Worm (Caenorhabditis elegans): ENCODE measurements around the gene hil-7.

ce11 chrIV:6602376-6602775, 43.7 kb upstream of the hil-7 start, which contains the start of gene F15B10.3:
- TF ChIP-seq ztf-11 (tag; optimal IDR thresholded peaks at IDR 0.05) (no peak), nhr-28 (tag; optimal IDR thresholded peaks at IDR 0.05) (no peak), sptf-1 (tag; optimal IDR thresholded peaks at IDR 0.05) (no peak), flh-1 (GFP tag; optimal IDR thresholded peaks at IDR 0.05) (no peak), blmp-1 (tag; optimal IDR thresholded peaks at IDR 0.05) (no peak), nhr-12 (tag; optimal IDR thresholded peaks at IDR 0.05) (no peak), snpc-4 (tag; optimal IDR thresholded peaks at IDR 0.05) (no peak), unc-39 (tag; optimal IDR thresholded peaks at IDR 0.05) (no peak), lin-32 (GFP tag; optimal IDR thresholded peaks at IDR 0.05) (no peak), mls-2 (tag; optimal IDR thresholded peaks at IDR 0.05) (no peak), mep-1 (tag; optimal IDR thresholded peaks at IDR 0.05) (no peak), elt-1 (tag; optimal IDR thresholded peaks at IDR 0.05; ENCODE audit: borderline replicate concordance, insufficient read depth) (no peak), lin-13 (tag; optimal IDR thresholded peaks at IDR 0.05) (no peak)
